Worm (Caenorhabditis elegans) whole organism, young adult: ENCODE results near the gene R04B5.5.

Experiments
- Y67H2A.10 ChIP-seq: fragments of 200-800 bp; sonication (Bioruptor generic); conservative IDR thresholded peaks from 2 replicates; pipeline ENCODE4 v1.3.6; 2022; ENCODE audit warnings: missing genetic modification reagents, missing genetic modification characterization, missing compliant biosample characterization
- Y95B8A.8 ChIP-seq: fragments of 200-800 bp; sonication (Bioruptor generic); IDR thresholded peaks from 2 replicates; pipeline ENCODE4 v1.3.6; 2022; ENCODE audit warnings: missing genetic modification reagents, missing genetic modification characterization, missing compliant biosample characterization
- ama-1 ChIP-seq, 3 experiments: fragments of 150-350 bp in 1 of 3; sonication (generic microtip) in 2 of 3; optimal IDR thresholded peaks; 2 replicates each; lab custom pipeline; 2014 to 2018; ENCODE audit warnings: missing biosample characterization in 2 of 3, missing genetic modification characterization in 2 of 3, missing genetic modification reagents in 2 of 3
- bed-1 ChIP-seq: fragments of 200-800 bp; sonication (Bioruptor generic); IDR thresholded peaks from 2 replicates; pipeline ENCODE4 v1.3.6; 2022; ENCODE audit warnings: missing genetic modification reagents, missing genetic modification characterization, missing compliant biosample characterization
- cebp-1 ChIP-seq, 2 experiments: fragments of 200-800 bp in 1 of 2; sonication (Bioruptor generic) in 1 of 2; sonication (generic microtip) in 1 of 2; IDR thresholded peaks in 1 of 2; optimal IDR thresholded peaks in 1 of 2; 2 replicates each; pipeline versions ENCODE4 v1.3.6 to Lab custom; 2017 to 2022; ENCODE audit warnings: missing compliant biosample characterization in 2 of 2, missing genetic modification characterization in 2 of 2, mild to moderate bottlenecking in 1 of 2, missing genetic modification reagents in 1 of 2, moderate library complexity in 1 of 2
- cebp-2 ChIP-seq: fragments of 200-800 bp; sonication (Bioruptor generic); IDR thresholded peaks from 2 replicates; pipeline ENCODE4 v1.3.6; 2022; ENCODE audit warnings: missing genetic modification characterization, missing compliant biosample characterization
- ceh-79 ChIP-seq: sonication (generic microtip); optimal IDR thresholded peaks from 2 replicates; lab custom pipeline; 2017; ENCODE audit warnings: mild to moderate bottlenecking, missing genetic modification characterization, missing compliant biosample characterization
- dpl-1 ChIP-seq: fragments of 150-350 bp; optimal IDR thresholded peaks from 2 replicates; lab custom pipeline; 2014; ENCODE audit warnings: missing biosample characterization, missing genetic modification reagents, missing genetic modification characterization
- hmg-1.2 ChIP-seq: fragments of 200-800 bp; sonication (Bioruptor generic); IDR thresholded peaks from 2 replicates; pipeline ENCODE4 v1.3.6; 2022; ENCODE audit warnings: missing genetic modification reagents, missing genetic modification characterization, missing compliant biosample characterization
- lsl-1 ChIP-seq: fragments of 200-800 bp; sonication (Bioruptor generic); optimal IDR thresholded peaks from 2 replicates; lab custom pipeline; 2018; ENCODE audit warnings: mild to moderate bottlenecking, missing genetic modification characterization, moderate library complexity, missing compliant biosample characterization
- somi-1 ChIP-seq: fragments of 200-800 bp; sonication (Bioruptor generic); optimal IDR thresholded peaks from 2 replicates; lab custom pipeline; 2018; ENCODE audit warnings: mild to moderate bottlenecking, missing genetic modification characterization, missing compliant biosample characterization

DNA sequence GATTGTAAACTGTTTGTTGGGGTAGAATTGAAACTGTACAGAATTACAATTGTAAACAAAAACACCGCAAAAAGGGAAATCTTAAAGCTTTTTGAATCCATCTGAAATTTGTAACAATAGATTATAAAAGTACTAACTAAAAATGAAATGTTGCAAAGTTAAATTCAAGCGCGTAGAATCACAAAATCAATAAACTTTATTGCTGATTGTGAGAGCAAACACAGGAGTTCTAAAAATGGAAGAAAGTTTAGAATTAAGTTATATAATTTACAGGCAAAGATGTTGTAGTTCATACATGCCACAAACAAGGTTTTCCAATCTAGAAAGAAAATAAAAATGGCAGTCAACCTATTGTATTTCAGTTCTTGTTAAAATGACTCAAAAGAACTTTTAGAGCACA lies 24.9 kb downstream of the R04B5.5 start, which contains the start of gene C08B6.3:
- TF ChIP-seq cebp-2 (GFP tag; lab: Robert Waterston, UW): no peak
- no peak for TF ChIP-seq Y67H2A.10 (GFP tag; lab: Robert Waterston, UW)
- no peak for TF ChIP-seq ama-1 (optimal IDR thresholded peaks at IDR 0.05; lab: Kevin White, UChicago)
- TF ChIP-seq ama-1 (GFP tag; optimal IDR thresholded peaks at IDR 0.05; lab: Kevin White, UChicago): no peak
- TF ChIP-seq ceh-79 (tag; lab: Kevin White, UChicago): no peak
- TF ChIP-seq Y95B8A.8 (GFP tag; lab: Robert Waterston, UW): no peak
- no peak for TF ChIP-seq somi-1 (GFP tag; lab: Kevin White, UChicago)
- TF ChIP-seq lsl-1 (GFP tag; lab: Kevin White, UChicago): no peak
- TF ChIP-seq bed-1 (GFP tag; lab: Robert Waterston, UW): no peak
- no peak for TF ChIP-seq cebp-1 (GFP tag; IDR thresholded peaks at IDR 0.05; lab: Robert Waterston, UW)
- no peak for TF ChIP-seq cebp-1 (tag; optimal IDR thresholded peaks at IDR 0.05; lab: Kevin White, UChicago)
- TF ChIP-seq hmg-1.2 (GFP tag; lab: Robert Waterston, UW): no peak
- no peak for TF ChIP-seq dpl-1 (GFP tag; lab: Kevin White, UChicago)
